Fruit fly (Drosophila melanogaster) whole organism, prepupa: ENCODE measurements around the gene CG5402.

Experiments
- Blimp-1 ChIP-seq: fragments of 200-800 bp; sonication (Bioruptor generic); optimal IDR thresholded peaks from 3 replicates; lab custom pipeline; 2017; ENCODE audit warnings: missing biosample characterization, missing genetic modification characterization, mild to moderate bottlenecking, moderate library complexity, missing genetic modification reagents
- CG10669 ChIP-seq: fragments of 200-800 bp; sonication (Bioruptor generic); optimal IDR thresholded peaks from 3 replicates; lab custom pipeline; 2018; ENCODE audit warnings: missing biosample characterization, mild to moderate bottlenecking, missing genetic modification characterization, moderate library complexity
- CG11294 ChIP-seq: fragments of 200-800 bp; sonication (Bioruptor generic); IDR thresholded peaks from 2 replicates; pipeline ENCODE4 v1.3.6; 2022; ENCODE audit warnings: missing biosample characterization, missing genetic modification characterization
- CG3032 ChIP-seq: fragments of 200-800 bp; optimal IDR thresholded peaks from 2 replicates; lab custom pipeline; 2019; ENCODE audit warnings: missing biosample characterization, mild to moderate bottlenecking, missing genetic modification characterization, moderate library complexity
- CG32006 ChIP-seq: fragments of 200-800 bp; sonication (Bioruptor generic); optimal IDR thresholded peaks from 3 replicates; lab custom pipeline; 2017; ENCODE audit warnings: missing biosample characterization, mild to moderate bottlenecking, missing genetic modification characterization
- CG34406 ChIP-seq: fragments of 200-800 bp; sonication (Bioruptor generic); optimal IDR thresholded peaks from 3 replicates; lab custom pipeline; 2016; ENCODE audit warnings: missing biosample characterization, missing genetic modification characterization
- CG3919 ChIP-seq: fragments of 200-800 bp; sonication (Bioruptor generic); optimal IDR thresholded peaks from 3 replicates; lab custom pipeline; 2016; ENCODE audit warnings: missing biosample characterization, missing genetic modification characterization
- CG4318 ChIP-seq: fragments of 200-800 bp; sonication (Bioruptor generic); optimal IDR thresholded peaks from 3 replicates; lab custom pipeline; 2017; ENCODE audit warnings: missing biosample characterization, mild to moderate bottlenecking, missing genetic modification characterization
- CG6163 ChIP-seq: fragments of 200-800 bp; sonication (Bioruptor generic); IDR thresholded peaks from 3 replicates; pipeline ENCODE4 v1.3.6; 2022; ENCODE audit warnings: missing biosample characterization, missing genetic modification characterization
- CG6854 ChIP-seq: fragments of 200-800 bp; sonication (Bioruptor generic); optimal IDR thresholded peaks from 2 replicates; lab custom pipeline; 2017; ENCODE audit warnings: missing biosample characterization, mild to moderate bottlenecking, missing genetic modification characterization
- CG8119 ChIP-seq: fragments of 200-800 bp; sonication (Bioruptor generic); IDR thresholded peaks from 3 replicates; pipeline ENCODE4 v1.3.6; 2022; ENCODE audit warnings: missing biosample characterization, missing genetic modification characterization
- CG8319 ChIP-seq: fragments of 200-800 bp; sonication (Bioruptor generic); optimal IDR thresholded peaks from 3 replicates; lab custom pipeline; 2016; ENCODE audit warnings: missing biosample characterization, missing genetic modification characterization
- CG9139 ChIP-seq: fragments of 200-800 bp; sonication (Bioruptor generic); optimal IDR thresholded peaks from 3 replicates; lab custom pipeline; 2017; ENCODE audit warnings: missing biosample characterization, mild to moderate bottlenecking, missing genetic modification characterization
- Ets96B ChIP-seq: fragments of 200-800 bp; optimal IDR thresholded peaks from 2 replicates; lab custom pipeline; 2019; ENCODE audit warnings: missing biosample characterization, mild to moderate bottlenecking, missing genetic modification characterization, moderate library complexity
- Gug ChIP-seq: fragments of 200-800 bp; sonication (Bioruptor generic); IDR thresholded peaks from 2 replicates; pipeline ENCODE4 v1.3.6; 2022; ENCODE audit warnings: missing biosample characterization, missing genetic modification characterization
- Hr4 ChIP-seq: fragments of 200-800 bp; sonication (Bioruptor generic); optimal IDR thresholded peaks from 3 replicates; lab custom pipeline; 2016; ENCODE audit warnings: missing biosample characterization, missing genetic modification characterization
- Met ChIP-seq: fragments of 200-800 bp; sonication (Bioruptor generic); optimal IDR thresholded peaks from 3 replicates; lab custom pipeline; 2016; ENCODE audit warnings: missing biosample characterization, missing genetic modification characterization
- OdsH ChIP-seq: fragments of 200-800 bp; sonication (Bioruptor generic); optimal IDR thresholded peaks from 3 replicates; lab custom pipeline; 2016; ENCODE audit warnings: missing biosample characterization, missing genetic modification characterization
- Smox ChIP-seq: fragments of 200-800 bp; sonication (Bioruptor generic); optimal IDR thresholded peaks from 3 replicates; lab custom pipeline; 2016; ENCODE audit warnings: missing biosample characterization, missing genetic modification characterization
- Sox102F ChIP-seq: fragments of 200-800 bp; sonication (Bioruptor generic); optimal IDR thresholded peaks from 2 replicates; lab custom pipeline; 2016; ENCODE audit warnings: missing biosample characterization, mild to moderate bottlenecking, missing genetic modification characterization
- Sox14 ChIP-seq: fragments of 200-800 bp; sonication (Bioruptor generic); optimal IDR thresholded peaks from 3 replicates; lab custom pipeline; 2016; ENCODE audit warnings: missing biosample characterization, missing genetic modification characterization
- Sox15 ChIP-seq: fragments of 200-800 bp; sonication (Bioruptor generic); optimal IDR thresholded peaks from 3 replicates; lab custom pipeline; 2016; ENCODE audit warnings: missing biosample characterization, missing genetic modification characterization
- cyc ChIP-seq: fragments of 200-800 bp; sonication (Bioruptor generic); optimal IDR thresholded peaks from 3 replicates; lab custom pipeline; 2016; ENCODE audit warnings: missing biosample characterization, missing genetic modification characterization
- dsx ChIP-seq: fragments of 200-800 bp; optimal IDR thresholded peaks from 3 replicates; lab custom pipeline; 2019; ENCODE audit warnings: missing biosample characterization, mild to moderate bottlenecking, missing genetic modification characterization, moderate library complexity; ENCODE audit not compliant: poor library complexity, severe bottlenecking
- eg ChIP-seq: fragments of 200-800 bp; sonication (Bioruptor generic); IDR thresholded peaks from 3 replicates; pipeline ENCODE4 v1.3.6; 2022; ENCODE audit warnings: missing biosample characterization, missing genetic modification characterization
- fd85E ChIP-seq: fragments of 200-800 bp; sonication (Bioruptor generic); optimal IDR thresholded peaks from 3 replicates; lab custom pipeline; 2016; ENCODE audit warnings: missing biosample characterization, missing genetic modification characterization
- fkh ChIP-seq: fragments of 200-800 bp; sonication (Bioruptor generic); optimal IDR thresholded peaks from 3 replicates; lab custom pipeline; 2017; ENCODE audit warnings: missing biosample characterization, mild to moderate bottlenecking, missing genetic modification characterization, moderate library complexity
- net ChIP-seq: fragments of 200-800 bp; sonication (Bioruptor generic); optimal IDR thresholded peaks from 3 replicates; lab custom pipeline; 2016; ENCODE audit warnings: missing biosample characterization, missing genetic modification characterization
- pdm3 ChIP-seq: fragments of 200-800 bp; sonication (Bioruptor generic); optimal IDR thresholded peaks from 3 replicates; lab custom pipeline; 2016; ENCODE audit warnings: missing biosample characterization, missing genetic modification characterization
- salr ChIP-seq, 2 experiments: fragments of 200-800 bp; sonication (Bioruptor generic); optimal IDR thresholded peaks; 3 replicates each; lab custom pipeline; 2016 to 2018; ENCODE audit warnings: missing biosample characterization in 2 of 2, missing genetic modification characterization in 2 of 2, mild to moderate bottlenecking in 1 of 2
- spab ChIP-seq: fragments of 200-800 bp; sonication (Bioruptor generic); optimal IDR thresholded peaks from 2 replicates; lab custom pipeline; 2017; ENCODE audit warnings: missing biosample characterization, mild to moderate bottlenecking, missing genetic modification characterization, missing genetic modification reagents
- svp ChIP-seq: fragments of 200-800 bp; sonication (Bioruptor generic); peaks from one replicate; lab custom pipeline; 2016; ENCODE audit warnings: missing biosample characterization, missing genetic modification characterization
- vri ChIP-seq: fragments of 200-800 bp; sonication (Bioruptor generic); optimal IDR thresholded peaks from 3 replicates; lab custom pipeline; 2016; ENCODE audit warnings: missing biosample characterization, mild to moderate bottlenecking, missing genetic modification characterization

Gene CG5402

DNA sequence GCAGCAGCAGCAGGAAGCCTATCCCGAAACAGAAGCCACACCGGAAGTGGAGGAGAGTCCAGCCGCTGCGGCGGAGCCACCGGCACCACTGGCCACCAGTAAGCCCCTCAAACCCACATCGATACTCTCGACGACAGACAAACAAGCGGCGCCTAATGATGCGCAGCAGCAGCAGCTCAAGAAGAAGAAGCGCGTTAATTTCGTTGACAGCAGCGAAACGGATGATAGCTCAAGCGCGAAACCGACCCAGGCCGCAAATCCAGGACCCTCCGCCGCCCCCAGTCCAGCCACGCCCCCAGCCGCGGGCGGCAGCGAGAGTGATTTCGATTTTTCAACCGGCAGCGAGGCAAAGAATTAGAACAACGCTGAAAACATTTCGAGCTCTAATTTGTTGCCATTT, 30.5 kb upstream of the CG5402 start:
- TF ChIP-seq salr (GFP tag; optimal IDR thresholded peaks at IDR 0.05; lab: Kevin White, UChicago): no peak
- TF ChIP-seq svp: no peak
- no peak for TF ChIP-seq eg (GFP tag; lab: Robert Waterston, UW)
- TF ChIP-seq CG3032 (tag; lab: Kevin White, UChicago): no peak
- TF ChIP-seq CG4318 (GFP tag; lab: Kevin White, UChicago): no peak
- TF ChIP-seq fd85E: no peak
- TF ChIP-seq CG8319 (GFP tag; lab: Kevin White, UChicago): no peak
- no peak for TF ChIP-seq vri (GFP tag; lab: Kevin White, UChicago)
- TF ChIP-seq CG32006: no peak
- no peak for TF ChIP-seq net (GFP tag; lab: Kevin White, UChicago)
- no peak for TF ChIP-seq CG6854 (GFP tag; lab: Kevin White, UChicago)
- no peak for TF ChIP-seq CG3919 (GFP tag; lab: Kevin White, UChicago)
- TF ChIP-seq Met (GFP tag; lab: Kevin White, UChicago): no peak
- no peak for TF ChIP-seq CG8119
- TF ChIP-seq, all 60 proteins: peak for 0

dm6 chr3R:27520415-27520916, 17.7 kb upstream of the CG5402 start, which contains the start of gene CG12885:
Gene CG12885, plus strand, starts transcription at chr3R:27520866.
- TF ChIP-seq CG10669 (GFP tag; lab: Kevin White, UChicago): no peak
- no peak for TF ChIP-seq svp
- no peak for TF ChIP-seq OdsH (GFP tag; lab: Kevin White, UChicago)
- TF ChIP-seq Sox15 (GFP tag; lab: Kevin White, UChicago): no peak
- TF ChIP-seq Met (GFP tag; lab: Kevin White, UChicago): no peak
- TF ChIP-seq CG9139 (GFP tag; lab: Kevin White, UChicago): no peak
- TF ChIP-seq CG6163 (GFP tag; lab: Robert Waterston, UW): no peak
- no peak for TF ChIP-seq CG4318 (GFP tag; lab: Kevin White, UChicago)
- no peak for TF ChIP-seq Ets96B (tag; lab: Kevin White, UChicago)
- no peak for TF ChIP-seq Sox102F
- TF ChIP-seq net (GFP tag; lab: Kevin White, UChicago): no peak
- TF ChIP-seq Hr4 (GFP tag; lab: Kevin White, UChicago): no peak
- TF ChIP-seq CG11294 (GFP tag; lab: Robert Waterston, UW): no peak

DNA sequence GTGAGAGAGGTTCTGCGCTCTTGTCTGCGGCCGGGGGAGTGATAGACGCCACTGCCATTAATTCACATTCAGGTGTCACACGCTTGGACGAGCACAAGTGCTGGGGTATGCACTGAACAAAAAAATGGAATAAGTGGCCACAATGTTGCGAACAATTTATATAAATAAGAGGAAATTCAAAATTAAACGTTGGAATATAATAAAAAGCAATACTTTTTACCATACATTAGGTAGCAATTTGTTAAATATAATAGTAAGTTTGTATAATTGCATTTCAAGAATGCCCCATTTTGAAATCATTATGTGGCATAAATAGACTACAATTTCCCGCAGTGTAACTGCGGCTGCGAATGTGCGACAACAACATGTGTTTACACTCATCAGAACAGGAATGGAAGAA, 17.1 kb upstream of the CG5402 start:
- TF ChIP-seq svp (peak; percentile 58), spab (no peak)
- TF ChIP-seq, all 60 proteins: peak for 1

- no peak for TF ChIP-seq dsx (GFP tag; lab: Kevin White, UChicago)
- no peak for TF ChIP-seq cyc (GFP tag; lab: Kevin White, UChicago)
- no peak for TF ChIP-seq Gug (GFP tag; lab: Robert Waterston, UW)
- TF ChIP-seq pdm3: no peak
- no peak for TF ChIP-seq Sox14 (GFP tag; lab: Kevin White, UChicago)
Measured at dm6 chr3R:27517157-27517556, 14.4 kb upstream of the CG5402 start, which contains the start of gene CG13972. Gene CG13972, minus strand, starts transcription at chr3R:27517257.

dm6 chr3R:27501938-27502337, 818 bp downstream of the CG5402 start, which contains the start of gene CG43139:
Gene CG43139, minus strand, starts transcription at chr3R:27502025.
- no peak for TF ChIP-seq Blimp-1
- TF ChIP-seq Smox (GFP tag; lab: Kevin White, UChicago): no peak
- no peak for TF ChIP-seq CG34406
- peak; percentile 41 for TF ChIP-seq fkh (GFP tag; lab: Kevin White, UChicago)
- TF ChIP-seq, all 60 proteins: peak for 1
